Worm (Caenorhabditis elegans): ENCODE data around the gene F40G12.7.
"Not testable (repeated sequence)": the region's sequence is repeated elsewhere in the genome, so short reads cannot be mapped to it uniquely, and the experiment has no call there.

F40G12.7 gene

ce11 chrV:14274268-14274667 lies at the start of gene F40G12.7:
Gene F40G12.7 (plus strand): TSS chrV:14274568.
- not testable (repeated sequence) for TF ChIP-seq pha-4, pax-1, ttx-3 (tag; optimal IDR thresholded peaks at IDR 0.05)

DNA sequence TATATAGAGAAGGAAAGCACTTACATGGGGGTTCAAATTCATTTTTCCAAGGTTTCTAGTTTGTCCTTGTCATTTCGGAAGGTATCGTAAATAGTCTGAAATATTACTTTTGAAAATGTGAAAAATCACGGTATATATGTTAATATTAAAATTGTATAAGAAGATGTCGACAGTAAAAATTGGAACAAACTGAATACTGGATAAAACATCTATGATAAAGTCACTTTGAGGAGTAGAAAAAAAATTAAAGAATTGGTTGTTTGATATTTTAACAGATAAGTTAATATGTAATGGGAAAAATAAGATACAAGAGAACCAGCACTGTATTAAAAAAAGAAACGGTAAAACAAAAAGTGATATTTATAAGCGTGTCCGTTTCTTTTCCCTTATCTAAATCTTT lies 48.0 kb upstream of the F40G12.7 start, which contains the start of gene nep-21:
Gene nep-21 (minus strand): TSS at position 101 of the 400 bp plus-strand sequence.
- no peak for TF ChIP-seq sox-4 (tag; optimal IDR thresholded peaks at IDR 0.05)

- TF ChIP-seq ttx-3 (tag; optimal IDR thresholded peaks at IDR 0.05) (no peak), fax-1 (tag; optimal IDR thresholded peaks at IDR 0.05) (no peak), hlh-6 (tag; optimal IDR thresholded peaks at IDR 0.05) (no peak), ceh-34 (tag; optimal IDR thresholded peaks at IDR 0.05) (no peak), C38D4.7 (GFP tag; optimal IDR thresholded peaks at IDR 0.05) (no peak)
Measured at ce11 chrV:14230788-14231583, 43.4 kb upstream of the F40G12.7 start.

DNA sequence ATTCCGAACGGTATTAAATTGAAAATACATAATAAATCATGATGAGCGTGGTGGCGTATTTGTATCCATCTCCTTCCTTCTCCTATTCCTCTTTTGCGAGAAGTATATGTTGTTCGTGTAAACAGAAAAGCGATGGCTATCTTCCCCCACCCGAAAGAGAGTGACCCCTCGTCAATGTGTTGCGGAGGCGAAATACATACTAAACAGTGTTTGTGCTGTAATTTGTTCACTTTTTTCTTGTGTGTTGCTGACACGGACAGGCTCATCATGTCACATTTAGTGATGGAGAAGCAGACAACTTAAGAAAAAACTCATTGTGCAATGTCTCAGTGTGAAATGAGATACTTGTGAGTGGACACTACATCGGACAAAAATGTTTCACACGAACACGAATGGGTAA lies 42.7 kb upstream of the F40G12.7 start:
- TF ChIP-seq fkh-10 (GFP tag; optimal IDR thresholded peaks at IDR 0.05) (no peak), F13H6.1 (tag; optimal IDR thresholded peaks at IDR 0.05) (no peak), ref-2 (tag; optimal IDR thresholded peaks at IDR 0.05) (no peak), sox-2 (GFP tag; IDR thresholded peaks at IDR 0.05) (no peak), tbx-2 (tag; optimal IDR thresholded peaks at IDR 0.05) (no peak), Y22D7AL.16 (tag; optimal IDR thresholded peaks at IDR 0.05) (no peak), che-1 (tag; optimal IDR thresholded peaks at IDR 0.05) (no peak)

DNA sequence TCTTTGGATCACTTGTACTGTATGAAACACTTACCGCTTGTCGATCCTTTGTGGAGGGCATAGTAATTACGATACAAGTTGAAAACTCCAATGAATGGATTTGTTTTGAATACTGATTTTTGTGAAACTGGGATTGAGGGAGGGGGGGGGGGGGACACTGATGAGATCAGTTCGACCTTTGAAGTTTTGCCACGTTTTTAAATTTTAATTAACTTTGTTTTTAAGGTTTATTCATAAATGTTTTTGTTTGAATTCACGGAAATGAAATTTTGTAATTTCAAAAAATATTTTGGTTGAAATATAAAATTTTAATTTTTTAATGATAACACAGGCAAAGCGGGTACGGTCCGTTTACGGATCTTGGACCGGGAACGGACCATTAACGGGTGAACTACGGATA lies 38.4 kb upstream of the F40G12.7 start, which contains the start of gene ent-3:
Gene ent-3 (minus strand): TSS at position 101 of the 400 bp plus-strand sequence.
- TF ChIP-seq ztf-16 (tag; optimal IDR thresholded peaks at IDR 0.05) (no peak), pat-9 (tag; optimal IDR thresholded peaks at IDR 0.05) (no peak), madf-2 (tag; optimal IDR thresholded peaks at IDR 0.05) (no peak), pax-1 (tag; optimal IDR thresholded peaks at IDR 0.05) (no peak), fkh-10 (GFP tag; optimal IDR thresholded peaks at IDR 0.05) (no peak), unc-86 (tag; optimal IDR thresholded peaks at IDR 0.05) (no peak), tbx-7 (tag; optimal IDR thresholded peaks at IDR 0.05) (no peak), C38D4.7 (GFP tag; optimal IDR thresholded peaks at IDR 0.05) (no peak), nhr-232 (tag; optimal IDR thresholded peaks at IDR 0.05) (no peak), ttx-3 (tag; optimal IDR thresholded peaks at IDR 0.05) (no peak), sdc-2 (tag; optimal IDR thresholded peaks at IDR 0.05) (no peak), lin-11 (tag; optimal IDR thresholded peaks at IDR 0.05) (no peak), ceh-9 (tag; optimal IDR thresholded peaks at IDR 0.05) (no peak), zip-5 (tag; optimal IDR thresholded peaks at IDR 0.05) (no peak)

- TF ChIP-seq elt-4 (tag; optimal IDR thresholded peaks at IDR 0.05) (peak; percentile 63), unc-3 (GFP tag; conservative IDR thresholded peaks at IDR 0.05) (no peak), unc-3 (tag; optimal IDR thresholded peaks at IDR 0.05) (no peak), T23F11.4 (GFP tag; optimal IDR thresholded peaks at IDR 0.05) (peak; percentile 4)
Measured at ce11 chrV:14240694-14241201, 33.6 kb upstream of the F40G12.7 start, which contains the start of gene K02E11.10. Gene K02E11.10 (minus strand): TSS chrV:14241151.

ce11 chrV:14243904-14244303 lies 30.5 kb upstream of the F40G12.7 start, which contains the start of gene sre-7:
Gene sre-7 (plus strand): TSS chrV:14244204.
- no peak for TF ChIP-seq C08G9.2 (tag; optimal IDR thresholded peaks at IDR 0.05)
- no peak for TF ChIP-seq pqm-1 (tag; optimal IDR thresholded peaks at IDR 0.05)
- TF ChIP-seq pag-3 (tag; optimal IDR thresholded peaks at IDR 0.05; ENCODE audit: borderline replicate concordance) = no peak
- no peak for TF ChIP-seq C38D4.7 (GFP tag; optimal IDR thresholded peaks at IDR 0.05)
- no peak for TF ChIP-seq K09A11.1 (tag; optimal IDR thresholded peaks at IDR 0.05; ENCODE audit: insufficient read depth)
- TF ChIP-seq lim-6 (tag; optimal IDR thresholded peaks at IDR 0.05) = no peak
- no peak for TF ChIP-seq tbx-2 (tag; optimal IDR thresholded peaks at IDR 0.05)
- TF ChIP-seq che-1 (tag; optimal IDR thresholded peaks at IDR 0.05) = no peak
- TF ChIP-seq lin-11 (tag; optimal IDR thresholded peaks at IDR 0.05) = no peak
- TF ChIP-seq pax-1 (tag; optimal IDR thresholded peaks at IDR 0.05) = no peak
- no peak for TF ChIP-seq ceh-18 (tag; optimal IDR thresholded peaks at IDR 0.05)
- no peak for TF ChIP-seq elt-2 (tag; optimal IDR thresholded peaks at IDR 0.05)
- no peak for TF ChIP-seq pha-4 (tag; optimal IDR thresholded peaks at IDR 0.05)
- TF ChIP-seq hlh-6 (tag; optimal IDR thresholded peaks at IDR 0.05) = no peak
- TF ChIP-seq ceh-22 (tag; optimal IDR thresholded peaks at IDR 0.05) = no peak
- TF ChIP-seq nhr-11 (tag; optimal IDR thresholded peaks at IDR 0.05) = no peak
- no peak for TF ChIP-seq ceh-6 (GFP tag; optimal IDR thresholded peaks at IDR 0.05)
